Worm (Caenorhabditis elegans): Measurements from ENCODE around the gene dnj-25.

DNA sequence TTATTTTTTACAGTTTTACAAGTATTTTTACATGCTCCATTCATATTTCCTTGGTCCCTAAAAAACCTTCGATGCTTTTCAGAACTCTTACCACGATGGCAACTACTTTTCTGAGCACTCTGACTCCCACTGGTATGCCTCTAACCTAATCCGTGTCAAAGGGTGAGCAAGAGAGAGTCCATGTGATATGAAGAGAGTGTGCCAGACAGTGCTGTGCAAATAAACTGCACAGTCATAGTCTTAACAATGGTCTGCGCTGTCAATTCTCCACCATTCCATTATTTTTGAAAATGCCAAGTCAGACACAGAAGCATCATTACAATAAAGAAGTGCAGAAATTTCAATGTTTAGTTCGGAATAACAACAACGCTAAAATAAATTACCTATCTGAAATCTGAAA is 1.1 kb upstream of the dnj-25 start:
- TF ChIP-seq sea-1 (GFP tag; conservative IDR thresholded peaks at IDR 0.05), result no peak
- TF ChIP-seq aly-1 (tag; optimal IDR thresholded peaks at IDR 0.05), result no peak
- TF ChIP-seq ama-1 (optimal IDR thresholded peaks at IDR 0.05), result no peak
- no peak for TF ChIP-seq flt-1 (GFP tag; IDR thresholded peaks at IDR 0.05)
- TF ChIP-seq B0310.2 (tag; optimal IDR thresholded peaks at IDR 0.05), result no peak
- no peak for TF ChIP-seq ets-7 (tag; optimal IDR thresholded peaks at IDR 0.05)
- no peak for TF ChIP-seq scrt-1 (GFP tag; IDR thresholded peaks at IDR 0.05)
- TF ChIP-seq pes-1 (GFP tag; IDR thresholded peaks at IDR 0.05), result no peak
- TF ChIP-seq tbx-37 (GFP tag; conservative IDR thresholded peaks at IDR 0.05), result no peak
- TF ChIP-seq hmbx-1 (tag; optimal IDR thresholded peaks at IDR 0.05), result no peak
- TF ChIP-seq tra-4 (tag; optimal IDR thresholded peaks at IDR 0.05), result no peak
- no peak for TF ChIP-seq ceh-36 (tag; optimal IDR thresholded peaks at IDR 0.05)
- TF ChIP-seq F13C5.2 (tag; optimal IDR thresholded peaks at IDR 0.05), result no peak
- TF ChIP-seq hmg-4 (GFP tag; optimal IDR thresholded peaks at IDR 0.05), result no peak

All from whole organism, early embryonic.